Fruit fly (Drosophila melanogaster) whole organism, embryonic: Measurements from ENCODE around the gene ZnT63C.
A peak's percentile ranks its signal among the peaks of the same experiment; 100 is the strongest.

Source experiments
- Awh ChIP-seq: fragments of 200-800 bp; sonication (Bioruptor generic); IDR thresholded peaks from 2 replicates; pipeline ENCODE4, ENCODE4 v1.3.6; 2022; ENCODE audit warnings: missing biosample characterization, missing genetic modification characterization
- CG10321 ChIP-seq: fragments of 200-800 bp; sonication (Bioruptor generic); IDR thresholded peaks from 2 replicates; pipeline ENCODE4 v1.3.6; 2022; ENCODE audit warnings: missing biosample characterization, missing genetic modification characterization
- CG10959 ChIP-seq: fragments of 200-800 bp; sonication (Bioruptor generic); IDR thresholded peaks from 2 replicates; pipeline ENCODE4 v1.3.6; 2022; ENCODE audit warnings: missing biosample characterization, missing genetic modification characterization
- CG12071 ChIP-seq: fragments of 200-800 bp; sonication (Bioruptor generic); optimal IDR thresholded peaks from 3 replicates; lab custom pipeline; 2018; ENCODE audit warnings: missing biosample characterization, mild to moderate bottlenecking, missing genetic modification characterization
- CG12219 ChIP-seq: fragments of 200-800 bp; sonication (Bioruptor generic); optimal IDR thresholded peaks from 3 replicates; lab custom pipeline; 2018; ENCODE audit warnings: missing biosample characterization, mild to moderate bottlenecking, missing genetic modification characterization
- CG14667 ChIP-seq: fragments of 200-800 bp; sonication (Bioruptor generic); IDR thresholded peaks from 2 replicates; pipeline ENCODE4 v1.3.6; 2022; ENCODE audit warnings: missing biosample characterization, missing genetic modification characterization
- CG15073 ChIP-seq: fragments of 200-800 bp; sonication (Bioruptor generic); optimal IDR thresholded peaks from 2 replicates; lab custom pipeline; 2016; ENCODE audit warnings: missing biosample characterization, missing genetic modification characterization
- CG1647 ChIP-seq: fragments of 200-800 bp; sonication (Bioruptor generic); optimal IDR thresholded peaks from 3 replicates; lab custom pipeline; 2016; ENCODE audit warnings: missing biosample characterization, missing genetic modification characterization
- CG17829 ChIP-seq: fragments of 200-800 bp; optimal IDR thresholded peaks from 2 replicates; lab custom pipeline; 2019; ENCODE audit warnings: missing biosample characterization, mild to moderate bottlenecking, missing genetic modification characterization, moderate library complexity
- CG18619 ChIP-seq: fragments of 200-800 bp; sonication (Bioruptor generic); optimal IDR thresholded peaks from 3 replicates; lab custom pipeline; 2017; ENCODE audit warnings: missing biosample characterization, mild to moderate bottlenecking, missing genetic modification characterization
- CG2129 ChIP-seq: fragments of 200-800 bp; sonication (Bioruptor generic); IDR thresholded peaks from 2 replicates; pipeline ENCODE4 v1.3.6; 2022; ENCODE audit warnings: missing biosample characterization, missing genetic modification characterization; ENCODE audit not compliant: partially characterized antibody
- CG2875 ChIP-seq: fragments of 200-800 bp; sonication (Bioruptor generic); optimal IDR thresholded peaks from 2 replicates; lab custom pipeline; 2017; ENCODE audit warnings: missing biosample characterization, mild to moderate bottlenecking, missing genetic modification characterization, missing genetic modification reagents
- CG30020 ChIP-seq: fragments of 200-800 bp; optimal IDR thresholded peaks from 2 replicates; lab custom pipeline; 2019; ENCODE audit warnings: missing biosample characterization, mild to moderate bottlenecking, missing genetic modification characterization, moderate library complexity
- CG32532 ChIP-seq: fragments of 200-800 bp; sonication (Bioruptor generic); IDR thresholded peaks from 2 replicates; pipeline ENCODE4 v1.3.6; 2022; ENCODE audit warnings: missing biosample characterization, missing genetic modification characterization
- CG3726 ChIP-seq: fragments of 200-800 bp; sonication (Bioruptor generic); IDR thresholded peaks from 3 replicates; pipeline ENCODE4, ENCODE4 v1.3.6; 2022; ENCODE audit warnings: missing biosample characterization, missing genetic modification characterization
- CG4360 ChIP-seq: fragments of 200-800 bp; sonication (Bioruptor generic); IDR thresholded peaks from 2 replicates; pipeline ENCODE4 v1.3.6; 2022; ENCODE audit warnings: missing biosample characterization, missing genetic modification characterization
- CG6654 ChIP-seq: fragments of 200-800 bp; sonication (Bioruptor generic); optimal IDR thresholded peaks from 2 replicates; lab custom pipeline; 2017; ENCODE audit warnings: missing biosample characterization, mild to moderate bottlenecking, missing genetic modification characterization
- CG7556 ChIP-seq: fragments of 200-800 bp; sonication (Bioruptor generic); optimal IDR thresholded peaks from 2 replicates; lab custom pipeline; 2017; ENCODE audit warnings: missing biosample characterization, mild to moderate bottlenecking, missing genetic modification characterization
- CG7963 ChIP-seq: fragments of 200-800 bp; sonication (Bioruptor generic); IDR thresholded peaks from 3 replicates; pipeline ENCODE4 v1.3.6; 2022; ENCODE audit warnings: missing biosample characterization, missing genetic modification characterization; ENCODE audit not compliant: partially characterized antibody
- CG8765 ChIP-seq: fragments of 200-800 bp; sonication (Bioruptor generic); IDR thresholded peaks from 2 replicates; pipeline ENCODE4 v1.3.6; 2022; ENCODE audit warnings: missing biosample characterization, missing genetic modification characterization
- Drgx ChIP-seq: fragments of 200-800 bp; sonication (Bioruptor generic); IDR thresholded peaks from 2 replicates; pipeline ENCODE4 v1.3.6; 2022; ENCODE audit warnings: missing biosample characterization, missing genetic modification characterization
- Hey ChIP-seq: fragments of 200-800 bp; sonication (Bioruptor generic); optimal IDR thresholded peaks from 3 replicates; lab custom pipeline; 2018; ENCODE audit warnings: missing biosample characterization, mild to moderate bottlenecking, missing genetic modification characterization
- MBD-R2 ChIP-seq: fragments of 200-800 bp; sonication (Bioruptor generic); IDR thresholded peaks from 2 replicates; pipeline ENCODE4 v1.3.6; 2022; ENCODE audit warnings: missing biosample characterization, missing genetic modification characterization
- NK7.1 ChIP-seq: fragments of 200-800 bp; sonication (Bioruptor generic); optimal IDR thresholded peaks from 3 replicates; lab custom pipeline; 2016; ENCODE audit warnings: missing biosample characterization, missing genetic modification characterization
- Sox100B ChIP-seq: fragments of 200-800 bp; sonication (Bioruptor generic); optimal IDR thresholded peaks from 3 replicates; lab custom pipeline; 2018; ENCODE audit warnings: missing biosample characterization, mild to moderate bottlenecking, missing genetic modification characterization
- Taf1 ChIP-seq: fragments of 200-800 bp; sonication (Bioruptor generic); IDR thresholded peaks from 2 replicates; pipeline ENCODE4 v1.3.6; 2022; ENCODE audit warnings: missing biosample characterization, missing genetic modification characterization
- ato ChIP-seq: fragments of 200-800 bp; sonication (Bioruptor generic); IDR thresholded peaks from 2 replicates; pipeline ENCODE4 v1.3.6; 2022; ENCODE audit warnings: missing biosample characterization, missing genetic modification characterization; ENCODE audit not compliant: partially characterized antibody
- chif ChIP-seq, 2 experiments: fragments of 200-800 bp; sonication (Bioruptor generic); optimal IDR thresholded peaks; 3 replicates each; lab custom pipeline; 2016; ENCODE audit warnings: missing biosample characterization in 2 of 2, missing genetic modification characterization in 2 of 2
- ci ChIP-seq: fragments of 200-800 bp; sonication (Bioruptor generic); IDR thresholded peaks from 3 replicates; pipeline ENCODE4 v1.3.6; 2022; ENCODE audit warnings: missing biosample characterization, missing genetic modification characterization
- dmrt99B ChIP-seq: fragments of 200-800 bp; sonication (Bioruptor generic); optimal IDR thresholded peaks from 2 replicates; lab custom pipeline; 2018; ENCODE audit warnings: missing biosample characterization, mild to moderate bottlenecking, missing genetic modification characterization, moderate library complexity
- eve ChIP-seq, 2 experiments: fragments of >200 bp; optimal IDR thresholded peaks; 2 replicates each; lab custom pipeline; 2017; ENCODE audit warnings: missing biosample characterization in 2 of 2, missing genetic modification characterization in 2 of 2
- eyg ChIP-seq: fragments of 200-800 bp; sonication (Bioruptor generic); optimal IDR thresholded peaks from 3 replicates; lab custom pipeline; 2016; ENCODE audit warnings: missing biosample characterization, missing genetic modification characterization
- fu2 ChIP-seq: fragments of 200-800 bp; sonication (Bioruptor generic); optimal IDR thresholded peaks from 2 replicates; lab custom pipeline; 2016; ENCODE audit warnings: missing biosample characterization, missing genetic modification characterization
- gcm2 ChIP-seq: fragments of 200-800 bp; sonication (Bioruptor generic); optimal IDR thresholded peaks from 2 replicates; lab custom pipeline; 2016; ENCODE audit warnings: missing biosample characterization, missing genetic modification characterization
- lab ChIP-seq: fragments of 200-800 bp; sonication (Bioruptor generic); optimal IDR thresholded peaks from 3 replicates; lab custom pipeline; 2017; ENCODE audit warnings: missing biosample characterization, missing genetic modification characterization, mild to moderate bottlenecking, moderate library complexity, missing genetic modification reagents
- lbe ChIP-seq: fragments of 200-800 bp; sonication (Bioruptor generic); optimal IDR thresholded peaks from 2 replicates; lab custom pipeline; 2016; ENCODE audit warnings: missing biosample characterization, mild to moderate bottlenecking, missing genetic modification characterization
- lmd ChIP-seq: fragments of 200-800 bp; sonication (Bioruptor generic); IDR thresholded peaks from 2 replicates; pipeline ENCODE4 v1.3.6; 2022; ENCODE audit warnings: missing biosample characterization, missing genetic modification characterization
- lola ChIP-seq, 3 experiments: fragments of >200 bp in 2 of 3; fragments of 200-800 bp in 1 of 3; sonication (Bioruptor generic) in 1 of 3; optimal IDR thresholded peaks; 2 replicates each; lab custom pipeline; 2017 to 2019; ENCODE audit warnings: missing biosample characterization in 3 of 3, missing genetic modification characterization in 3 of 3, mild to moderate bottlenecking in 1 of 3, moderate library complexity in 1 of 3
- nerfin-1 ChIP-seq: fragments of 200-800 bp; sonication (Bioruptor generic); optimal IDR thresholded peaks from 3 replicates; lab custom pipeline; 2019; ENCODE audit warnings: missing biosample characterization, mild to moderate bottlenecking, missing genetic modification characterization, moderate library complexity
- nmo ChIP-seq: fragments of 200-800 bp; sonication (Bioruptor generic); optimal IDR thresholded peaks from 2 replicates; lab custom pipeline; 2018; ENCODE audit warnings: missing biosample characterization, mild to moderate bottlenecking, missing genetic modification characterization, moderate library complexity
- pho ChIP-seq: fragments of 200-800 bp; sonication (Bioruptor generic); optimal IDR thresholded peaks from 2 replicates; lab custom pipeline; 2016; ENCODE audit warnings: missing biosample characterization, missing genetic modification characterization
- psq ChIP-seq: fragments of 200-800 bp; sonication (Bioruptor generic); optimal IDR thresholded peaks from 2 replicates; lab custom pipeline; 2017; ENCODE audit warnings: missing biosample characterization, missing genetic modification characterization
- pum ChIP-seq: fragments of 200-800 bp; sonication (Bioruptor generic); optimal IDR thresholded peaks from 2 replicates; lab custom pipeline; 2016; ENCODE audit warnings: missing biosample characterization, missing genetic modification characterization
- pzg ChIP-seq: fragments of 200-800 bp; sonication (Bioruptor generic); optimal IDR thresholded peaks from 3 replicates; lab custom pipeline; 2018; ENCODE audit warnings: missing biosample characterization, mild to moderate bottlenecking, missing genetic modification characterization, moderate library complexity
- salm ChIP-seq: fragments of 200-800 bp; sonication (Bioruptor generic); optimal IDR thresholded peaks from 2 replicates; lab custom pipeline; 2018; ENCODE audit warnings: missing biosample characterization, mild to moderate bottlenecking, missing genetic modification characterization
- sisA ChIP-seq: fragments of 200-800 bp; sonication (Bioruptor generic); IDR thresholded peaks from 2 replicates; pipeline ENCODE4 v1.3.6; 2022; ENCODE audit warnings: missing biosample characterization, missing genetic modification characterization
- tll ChIP-seq, 2 experiments: fragments of 200-800 bp in 1 of 2; fragments of >200 bp in 1 of 2; sonication (Bioruptor generic) in 1 of 2; optimal IDR thresholded peaks; 2 replicates each; lab custom pipeline; 2017 to 2019; ENCODE audit warnings: missing biosample characterization in 2 of 2, missing genetic modification characterization in 2 of 2, mild to moderate bottlenecking in 1 of 2, moderate library complexity in 1 of 2
- ttk ChIP-seq: fragments of 200-800 bp; sonication (Bioruptor generic); IDR thresholded peaks from 2 replicates; pipeline ENCODE4 v2.1.2; 2022; ENCODE audit warnings: missing biosample characterization, missing genetic modification characterization
- unc-4 ChIP-seq: fragments of 200-800 bp; sonication (Bioruptor generic); IDR thresholded peaks from 2 replicates; pipeline ENCODE4 v1.3.6; 2022; ENCODE audit warnings: missing biosample characterization, missing genetic modification characterization; ENCODE audit not compliant: partially characterized antibody
- wor ChIP-seq: fragments of 200-800 bp; sonication (Bioruptor generic); IDR thresholded peaks from 2 replicates; pipeline ENCODE4 v1.3.6; 2022; ENCODE audit warnings: missing biosample characterization, missing genetic modification characterization

Gene ZnT63C

dm6 chr3L:3303087-3303526, 401 bp upstream of the ZnT63C start, which contains the start of gene CG14968 (continued):
- TF ChIP-seq CG3726 (GFP tag; lab: Robert Waterston, UW) (peak; percentile 87), CG32532 (GFP tag; lab: Robert Waterston, UW) (peak; percentile 98), pzg (no peak), lola (GFP tag; optimal IDR thresholded peaks at IDR 0.05; lab: Kevin White, UChicago) (peak in 1 of 3 experiments; percentile 86), psq (peak; percentile 76), lbe (GFP tag; lab: Kevin White, UChicago) (peak; percentile 96), fu2 (peak; percentile 57), CG1647 (peak; percentile 92), Hey (tag; lab: Kevin White, UChicago) (peak; percentile 62), Drgx (GFP tag; lab: Robert Waterston, UW) (peak; percentile 95), CG14667 (peak; percentile 90), eve (GFP tag; optimal IDR thresholded peaks at IDR 0.05; lab: Kevin White, UChicago) (peak in 1 of 2 experiments; percentile 86), Sox100B (GFP tag; lab: Kevin White, UChicago) (peak; percentile 86), CG30020 (tag; lab: Kevin White, UChicago) (peak; percentile 49), CG17829 (peak; percentile 91), CG12219 (GFP tag; lab: Kevin White, UChicago) (peak; percentile 77), CG8765 (GFP tag; lab: Robert Waterston, UW) (peak; percentile 88), CG7556 (GFP tag; lab: Kevin White, UChicago) (peak; percentile 86), pho (peak; percentile 78), sisA (GFP tag; lab: Robert Waterston, UW) (peak; percentile 91), NK7.1 (GFP tag; lab: Kevin White, UChicago) (peak; percentile 69), ttk (GFP tag; lab: Robert Waterston, UW) (peak; percentile 96), pum (peak; percentile 64), CG2129 (GFP tag; lab: Robert Waterston, UW) (no peak), salm (peak; percentile 86), CG15073 (GFP tag; lab: Kevin White, UChicago) (peak; percentile 45), CG4360 (GFP tag; lab: Robert Waterston, UW) (peak; percentile 67), dmrt99B (peak; percentile 93), nmo (GFP tag; lab: Kevin White, UChicago) (peak; percentile 90), lab (GFP tag; lab: Kevin White, UChicago) (peak; percentile 98), lmd (GFP tag; lab: Robert Waterston, UW) (peak; percentile 96), ci (peak; percentile 99), CG7963 (no peak), CG12071 (GFP tag; lab: Kevin White, UChicago) (peak; percentile 88), Taf1 (peak; percentile 91), gcm2 (GFP tag; lab: Kevin White, UChicago) (peak; percentile 56), wor (GFP tag; lab: Robert Waterston, UW) (peak; percentile 87), CG18619 (peak; percentile 91), CG10959 (peak; percentile 78), Awh (peak; percentile 96), ato (GFP tag; lab: Robert Waterston, UW) (no peak), CG6654 (peak; percentile 74), CG2875 (GFP tag; lab: Kevin White, UChicago) (peak; percentile 72), MBD-R2 (GFP tag; lab: Robert Waterston, UW) (peak; percentile 93), CG10321 (GFP tag; lab: Robert Waterston, UW) (peak; percentile 81), tll (GFP tag; optimal IDR thresholded peaks at IDR 0.05; lab: Kevin White, UChicago) (no peak), eyg (peak; percentile 62), chif (GFP tag; optimal IDR thresholded peaks at IDR 0.05; lab: Kevin White, UChicago) (peak; percentile 41 to 67), unc-4 (no peak), nerfin-1 (tag; lab: Kevin White, UChicago) (peak; percentile 82)
